Fruit fly (Drosophila melanogaster) whole organism: ENCODE results near the gene mas.

ENCODE experiments used
- CG8478 ChIP-seq: fragments of >200 bp; optimal IDR thresholded peaks from 2 replicates; lab custom pipeline; 2018; ENCODE audit warnings: inconsistent platforms
- Dll ChIP-seq: fragments of >200 bp; optimal IDR thresholded peaks from 2 replicates; lab custom pipeline; 2017
- EcR ChIP-seq, 2 experiments: fragments of >200 bp; optimal IDR thresholded peaks; 2 replicates each; lab custom pipeline; 2017; ENCODE audit warnings: missing biosample characterization in 2 of 2, missing genetic modification characterization in 2 of 2, missing genetic modification reagents in 2 of 2
- pan ChIP-seq: fragments of >200 bp; optimal IDR thresholded peaks from 2 replicates; lab custom pipeline; 2017
- psq ChIP-seq: fragments of >200 bp; optimal IDR thresholded peaks from 2 replicates; lab custom pipeline; 2017
- usp ChIP-seq: fragments of >200 bp; optimal IDR thresholded peaks from 2 replicates; lab custom pipeline; 2017; ENCODE audit warnings: missing biosample characterization, missing genetic modification characterization, mixed read lengths

mas gene

dm6 chr3L:4138804-4139521 is 28.3 kb downstream of the mas start, which contains the start of the genes Rop and Ras64B:
Gene Rop, minus strand, starts transcription at chr3L:4138996.
Gene Ras64B, plus strand, starts transcription at chr3L:4139076.
- TF ChIP-seq EcR (GFP tag; optimal IDR thresholded peaks at IDR 0.05; lab: Kevin White, UChicago) (no peak), CG8478 (no peak), psq (lab: Kevin White, UChicago) (no peak), pan (no peak), usp (GFP tag; lab: Kevin White, UChicago) (no peak), Dll (lab: Kevin White, UChicago) (no peak)

dm6 chr3L:4135857-4136256 is 31.4 kb downstream of the mas start, which contains the start of gene RfC4:
Gene RfC4, minus strand, starts transcription at chr3L:4136038.
- TF ChIP-seq CG8478 (no peak), psq (lab: Kevin White, UChicago) (no peak), usp (GFP tag; lab: Kevin White, UChicago) (no peak), Dll (lab: Kevin White, UChicago) (no peak), pan (no peak), EcR (GFP tag; optimal IDR thresholded peaks at IDR 0.05; lab: Kevin White, UChicago) (no peak)

- TF ChIP-seq CG8478 (no peak), EcR (GFP tag; optimal IDR thresholded peaks at IDR 0.05; lab: Kevin White, UChicago) (no peak), psq (lab: Kevin White, UChicago) (no peak), usp (GFP tag; lab: Kevin White, UChicago) (no peak), Dll (lab: Kevin White, UChicago) (no peak), pan (no peak)
Measured at dm6 chr3L:4133724-4134678, 33.3 kb downstream of the mas start, which contains the start of gene ens. Gene ens, minus strand, starts transcription at chr3L:4134550.

- TF ChIP-seq EcR (GFP tag; optimal IDR thresholded peaks at IDR 0.05; lab: Kevin White, UChicago): no peak
- TF ChIP-seq pan: no peak
- no peak for TF ChIP-seq CG8478
- TF ChIP-seq usp (GFP tag; lab: Kevin White, UChicago): no peak
- TF ChIP-seq Dll (lab: Kevin White, UChicago): no peak
- no peak for TF ChIP-seq psq (lab: Kevin White, UChicago)
Measured at dm6 chr3L:4132585-4132984, 34.7 kb downstream of the mas start.

dm6 chr3L:4130743-4131142 is 36.5 kb downstream of the mas start:
- no peak for TF ChIP-seq CG8478
- TF ChIP-seq Dll (lab: Kevin White, UChicago): no peak
- no peak for TF ChIP-seq pan
- TF ChIP-seq usp (GFP tag; lab: Kevin White, UChicago): no peak
- TF ChIP-seq EcR (GFP tag; optimal IDR thresholded peaks at IDR 0.05; lab: Kevin White, UChicago): no peak
- no peak for TF ChIP-seq psq (lab: Kevin White, UChicago)

- TF ChIP-seq Dll (lab: Kevin White, UChicago) (no peak), EcR (GFP tag; optimal IDR thresholded peaks at IDR 0.05; lab: Kevin White, UChicago) (no peak), pan (no peak), psq (lab: Kevin White, UChicago) (no peak), usp (GFP tag; lab: Kevin White, UChicago) (no peak), CG8478 (no peak)
Measured at dm6 chr3L:4128579-4128978, 38.7 kb downstream of the mas start.

- TF ChIP-seq psq (lab: Kevin White, UChicago): no peak
- no peak for TF ChIP-seq usp (GFP tag; lab: Kevin White, UChicago)
- no peak for TF ChIP-seq CG8478
- no peak for TF ChIP-seq EcR (GFP tag; optimal IDR thresholded peaks at IDR 0.05; lab: Kevin White, UChicago)
- TF ChIP-seq Dll (lab: Kevin White, UChicago): no peak
- no peak for TF ChIP-seq pan
Measured at dm6 chr3L:4125709-4126108, 41.6 kb downstream of the mas start.

dm6 chr3L:4122185-4122767 is 45.0 kb downstream of the mas start, which contains the start of gene Chd64:
Gene Chd64, minus strand, starts transcription at chr3L:4122388.
- TF ChIP-seq psq (lab: Kevin White, UChicago): no peak
- TF ChIP-seq CG8478: no peak
- TF ChIP-seq usp (GFP tag; lab: Kevin White, UChicago): no peak
- TF ChIP-seq EcR (GFP tag; optimal IDR thresholded peaks at IDR 0.05; lab: Kevin White, UChicago): no peak
- TF ChIP-seq pan: no peak
- no peak for TF ChIP-seq Dll (lab: Kevin White, UChicago)

- TF ChIP-seq psq (lab: Kevin White, UChicago) (no peak), Dll (lab: Kevin White, UChicago) (no peak), usp (GFP tag; lab: Kevin White, UChicago) (no peak), CG8478 (no peak), pan (no peak), EcR (GFP tag; optimal IDR thresholded peaks at IDR 0.05; lab: Kevin White, UChicago) (no peak)
Measured at dm6 chr3L:4121589-4121988, 45.7 kb downstream of the mas start.

dm6 chr3L:4120358-4121349 is 46.6 kb downstream of the mas start:
- TF ChIP-seq CG8478 (no peak), EcR (GFP tag; optimal IDR thresholded peaks at IDR 0.05; lab: Kevin White, UChicago) (no peak), psq (lab: Kevin White, UChicago) (no peak), usp (GFP tag; lab: Kevin White, UChicago) (no peak)
